Fruit fly (Drosophila melanogaster): ENCODE results near the gene ssx.
A peak's percentile ranks its signal among the peaks of the same experiment; 100 is the strongest.

Gene ssx

dm6 chrX:1392875-1393274 lies 22.5 kb downstream of the ssx start, which contains the start of gene Rilpl (continued):
- no peak for TF ChIP-seq topi (GFP tag; optimal IDR thresholded peaks at IDR 0.05)
- TF ChIP-seq CG6276 (GFP tag; optimal IDR thresholded peaks at IDR 0.05), result no peak
- peak; percentile 14 for TF ChIP-seq cyc (GFP tag; optimal IDR thresholded peaks at IDR 0.05)
- no peak for TF ChIP-seq CG6808 (GFP tag; optimal IDR thresholded peaks at IDR 0.05)
- TF ChIP-seq Gug (GFP tag; IDR thresholded peaks at IDR 0.05), result no peak
- no peak for TF ChIP-seq fd59A (GFP tag; optimal IDR thresholded peaks at IDR 0.05)
- no peak for TF ChIP-seq CG4318 (GFP tag; optimal IDR thresholded peaks at IDR 0.05)
- TF ChIP-seq Eip75B (GFP tag; optimal IDR thresholded peaks at IDR 0.05), result peak; percentile 13
- peak; percentile 24 for TF ChIP-seq Sox14 (GFP tag; optimal IDR thresholded peaks at IDR 0.05)
- TF ChIP-seq Blimp-1 (GFP tag; optimal IDR thresholded peaks at IDR 0.05), result no peak
- no peak for TF ChIP-seq vri (GFP tag; optimal IDR thresholded peaks at IDR 0.05)
- no peak for TF ChIP-seq CG8119 (GFP tag; IDR thresholded peaks at IDR 0.05)
- TF ChIP-seq CG7368 (GFP tag; optimal IDR thresholded peaks at IDR 0.05), result no peak
- TF ChIP-seq lz (GFP tag; optimal IDR thresholded peaks at IDR 0.05), result peak; percentile 25
- TF ChIP-seq Met (GFP tag; optimal IDR thresholded peaks at IDR 0.05), result no peak
- TF ChIP-seq acj6 (GFP tag; optimal IDR thresholded peaks at IDR 0.05), result no peak
- TF ChIP-seq CG8632 (GFP tag; optimal IDR thresholded peaks at IDR 0.05), result no peak
- TF ChIP-seq Lpt (GFP tag; optimal IDR thresholded peaks at IDR 0.05), result no peak
- TF ChIP-seq CG6792 (GFP tag; optimal IDR thresholded peaks at IDR 0.05), result no peak
- no peak for TF ChIP-seq OdsH (GFP tag; optimal IDR thresholded peaks at IDR 0.05)
- TF ChIP-seq ss (GFP tag; optimal IDR thresholded peaks at IDR 0.05), result peak; percentile 29 to 45
- no peak for TF ChIP-seq CG16779 (tag; optimal IDR thresholded peaks at IDR 0.05)
- no peak for TF ChIP-seq spab (GFP tag; optimal IDR thresholded peaks at IDR 0.05)

dm6 chrX:1397649-1398454 lies 27.5 kb downstream of the ssx start:
- TF ChIP-seq fkh (GFP tag; optimal IDR thresholded peaks at IDR 0.05), result no peak
- TF ChIP-seq Hr39 (GFP tag; optimal IDR thresholded peaks at IDR 0.05), result peak; percentile 18
- TF ChIP-seq ss (GFP tag; optimal IDR thresholded peaks at IDR 0.05), result peak in 1 of 2 experiments; percentile 2

DNA sequence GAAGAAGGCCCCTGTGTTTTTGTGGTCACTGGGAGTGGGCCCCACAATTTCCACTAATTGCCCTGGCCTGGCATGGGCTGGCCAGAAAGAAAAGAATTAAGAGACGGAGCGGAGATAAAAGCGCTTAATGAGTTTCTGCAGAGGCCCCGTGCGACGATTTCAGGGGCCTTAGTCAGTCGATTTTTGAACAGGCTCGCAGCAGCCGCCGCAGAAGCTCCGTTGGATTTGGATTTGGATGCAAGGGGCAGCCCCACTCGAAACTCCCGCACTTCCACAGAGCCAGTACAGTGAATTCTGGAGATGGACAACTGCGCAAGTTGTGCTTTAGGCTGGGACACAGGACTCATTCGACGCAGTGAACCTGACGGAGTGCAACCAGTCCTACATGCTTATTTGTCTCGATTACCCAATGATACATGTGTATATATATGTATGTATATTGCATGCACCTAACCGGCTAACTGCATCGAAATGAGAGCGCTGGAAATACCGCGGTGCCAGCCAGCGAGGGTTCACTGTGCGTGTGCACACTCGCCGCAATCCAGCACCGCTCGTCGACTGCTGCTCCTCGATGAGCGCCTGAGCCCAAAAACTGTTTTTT lies 28.2 kb downstream of the ssx start:
- peak; percentile 36 for TF ChIP-seq dac (GFP tag; optimal IDR thresholded peaks at IDR 0.05)
- TF ChIP-seq net (GFP tag; optimal IDR thresholded peaks at IDR 0.05), result peak; percentile 61
- peak; percentile 84 for TF ChIP-seq Sox15 (GFP tag; optimal IDR thresholded peaks at IDR 0.05)
- peak; percentile 90 for TF ChIP-seq cyc (GFP tag; optimal IDR thresholded peaks at IDR 0.05)
- peak; percentile 84 for TF ChIP-seq acj6 (GFP tag; optimal IDR thresholded peaks at IDR 0.05)
- peak; percentile 85 for TF ChIP-seq Eip75B (GFP tag; optimal IDR thresholded peaks at IDR 0.05)
- TF ChIP-seq OdsH (GFP tag; optimal IDR thresholded peaks at IDR 0.05), result peak; percentile 83
- peak; percentile 86 for TF ChIP-seq Met (GFP tag; optimal IDR thresholded peaks at IDR 0.05)
- peak; percentile 86 for TF ChIP-seq Smox (GFP tag; optimal IDR thresholded peaks at IDR 0.05)
- TF ChIP-seq esn (GFP tag; optimal IDR thresholded peaks at IDR 0.05), result peak; percentile 90
- TF ChIP-seq CG1621 (tag; optimal IDR thresholded peaks at IDR 0.05), result peak; percentile 77
- peak; percentile 95 for TF ChIP-seq svp (GFP tag)
- peak; percentile 64 for TF ChIP-seq CG34406 (GFP tag; optimal IDR thresholded peaks at IDR 0.05)
- TF ChIP-seq CG11902 (GFP tag; optimal IDR thresholded peaks at IDR 0.05), result peak; percentile 85
- TF ChIP-seq CG4318 (GFP tag; optimal IDR thresholded peaks at IDR 0.05), result no peak
- peak; percentile 86 for TF ChIP-seq Sox14 (GFP tag; optimal IDR thresholded peaks at IDR 0.05)
- peak; percentile 89 for TF ChIP-seq pdm3 (GFP tag; optimal IDR thresholded peaks at IDR 0.05)
- peak; percentile 63 to 74 for TF ChIP-seq ss (GFP tag; optimal IDR thresholded peaks at IDR 0.05)
- peak; percentile 83 for TF ChIP-seq CG3919 (GFP tag; optimal IDR thresholded peaks at IDR 0.05)
- TF ChIP-seq topi (GFP tag; optimal IDR thresholded peaks at IDR 0.05), result peak; percentile 89
- no peak for TF ChIP-seq CG6854 (GFP tag; optimal IDR thresholded peaks at IDR 0.05)
- peak; percentile 76 for TF ChIP-seq CG7368 (GFP tag; optimal IDR thresholded peaks at IDR 0.05)
- peak; percentile 94 for TF ChIP-seq Eip78C (GFP tag)
- peak; percentile 62 for TF ChIP-seq dsx (GFP tag; optimal IDR thresholded peaks at IDR 0.05; ENCODE audit: poor library complexity, severe bottlenecking)
- TF ChIP-seq CG31627 (GFP tag; optimal IDR thresholded peaks at IDR 0.05), result peak; percentile 90
- peak; percentile 86 for TF ChIP-seq CG32006 (GFP tag; optimal IDR thresholded peaks at IDR 0.05)
- peak; percentile 69 for TF ChIP-seq Ets96B (tag; optimal IDR thresholded peaks at IDR 0.05)
- TF ChIP-seq CG6276 (GFP tag; optimal IDR thresholded peaks at IDR 0.05), result peak; percentile 43
- TF ChIP-seq spab (GFP tag; optimal IDR thresholded peaks at IDR 0.05), result peak; percentile 66
- TF ChIP-seq Blimp-1 (GFP tag; optimal IDR thresholded peaks at IDR 0.05), result no peak
- peak; percentile 74 for TF ChIP-seq CG10669 (GFP tag; optimal IDR thresholded peaks at IDR 0.05)
- peak; percentile 47 for TF ChIP-seq CG9139 (GFP tag; optimal IDR thresholded peaks at IDR 0.05)

All from whole organism, prepupa.